Worm (Caenorhabditis elegans) whole organism, L2 larva: ENCODE results near the gene arrd-28.

ENCODE experiments used
- snpc-4 ChIP-seq: fragments of 150-350 bp; optimal IDR thresholded peaks from 2 replicates; lab custom pipeline; 2014; ENCODE audit warnings: missing biosample characterization, missing genetic modification characterization
- unc-39 ChIP-seq: fragments of 150-350 bp; optimal IDR thresholded peaks from 2 replicates; lab custom pipeline; 2014; ENCODE audit warnings: missing biosample characterization, missing genetic modification characterization
- zag-1 ChIP-seq: fragments of 150-350 bp; optimal IDR thresholded peaks from 2 replicates; lab custom pipeline; 2014; ENCODE audit warnings: missing biosample characterization, missing genetic modification characterization

ce11 chrX:10212469-10212868, 28.7 kb downstream of the arrd-28 start, which contains the start of gene F44A6.3:
- no peak for TF ChIP-seq zag-1 (tag; lab: Kevin White, UChicago)
- TF ChIP-seq snpc-4 (tag; lab: Kevin White, UChicago): no peak
- TF ChIP-seq unc-39: no peak
